Fruit fly (Drosophila melanogaster): ENCODE measurements around the gene CG13937.

The CG13937 gene

DNA sequence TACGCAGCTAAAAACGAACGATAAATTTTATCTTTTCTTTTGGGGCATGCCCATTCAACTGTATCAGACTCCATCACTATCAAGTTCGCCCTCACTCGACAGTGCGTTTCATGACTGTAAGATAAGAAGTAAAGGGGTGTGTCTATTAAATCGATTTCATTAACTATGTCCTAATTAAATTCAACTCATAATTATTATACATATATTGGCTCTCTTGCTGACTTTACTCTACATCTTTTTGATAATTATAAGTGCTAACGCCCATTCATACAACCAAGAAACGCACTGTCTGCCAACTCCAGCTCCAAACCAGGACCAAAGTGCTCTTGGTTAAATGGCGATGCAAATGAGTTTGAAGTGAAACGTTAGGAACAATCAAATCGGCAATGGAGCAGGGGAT, 14.0 kb downstream of the CG13937 start (continued):
- TF ChIP-seq inv (GFP tag; IDR thresholded peaks at IDR 0.05; ENCODE audit: partially characterized antibody) (no peak), CG3726 (GFP tag; IDR thresholded peaks at IDR 0.05) (0 out of 3 replicates have a peak, but pooled peaks have one; percentile 26), danr (GFP tag; IDR thresholded peaks at IDR 0.05) (no peak), dmrt99B (tag; optimal IDR thresholded peaks at IDR 0.05) (peak; percentile 67), sima (GFP tag; optimal IDR thresholded peaks at IDR 0.05) (no peak), Lim3 (GFP tag; IDR thresholded peaks at IDR 0.05) (no peak), sob (GFP tag; IDR thresholded peaks at IDR 0.05) (peak; percentile 74), Doc3 (GFP tag; IDR thresholded peaks at IDR 0.05; ENCODE audit: partially characterized antibody) (no peak), Ravus (GFP tag; IDR thresholded peaks at IDR 0.05) (no peak), CG14050 (GFP tag; IDR thresholded peaks at IDR 0.05) (no peak), CG15601 (tag; optimal IDR thresholded peaks at IDR 0.05) (no peak), repo (GFP tag; optimal IDR thresholded peaks at IDR 0.05) (no peak), CG17186 (GFP tag; optimal IDR thresholded peaks at IDR 0.05) (no peak), Pdp1 (GFP tag; optimal IDR thresholded peaks at IDR 0.05) (no peak), Hsf (GFP tag; optimal IDR thresholded peaks at IDR 0.05) (no peak), CG7372 (GFP tag; IDR thresholded peaks at IDR 0.05) (0 out of 2 replicates have a peak, but pooled peaks have one; percentile 39), CG10565 (GFP tag; optimal IDR thresholded peaks at IDR 0.05) (no peak), Dip2 (GFP tag; IDR thresholded peaks at IDR 0.05) (no peak), CG10462 (GFP tag; optimal IDR thresholded peaks at IDR 0.05) (no peak), CG17802 (tag; optimal IDR thresholded peaks at IDR 0.05) (peak; percentile 8), CG1647 (GFP tag; optimal IDR thresholded peaks at IDR 0.05) (no peak), Hr3 (GFP tag; optimal IDR thresholded peaks at IDR 0.05) (no peak), al (GFP tag; IDR thresholded peaks at IDR 0.05) (peak; percentile 41; the same call in 1 of the 2 replicates), CG4404 (GFP tag; IDR thresholded peaks at IDR 0.05) (no peak), Vsx1 (GFP tag; optimal IDR thresholded peaks at IDR 0.05) (no peak), ro (GFP tag; IDR thresholded peaks at IDR 0.05) (no peak), CG4820 (GFP tag; optimal IDR thresholded peaks at IDR 0.05) (no peak), btn (GFP tag; optimal IDR thresholded peaks at IDR 0.05) (no peak), E2f2 (GFP tag; IDR thresholded peaks at IDR 0.05) (no peak), CG14667 (GFP tag; IDR thresholded peaks at IDR 0.05) (peak; percentile 26; the same call in 1 of the 2 replicates), scrt (GFP tag; optimal IDR thresholded peaks at IDR 0.05) (no peak), Xbp1 (GFP tag; optimal IDR thresholded peaks at IDR 0.05) (no peak), Jarid2 (GFP tag; optimal IDR thresholded peaks at IDR 0.05) (no peak), Eip74EF (GFP tag; optimal IDR thresholded peaks at IDR 0.05) (no peak), org-1 (GFP tag; optimal IDR thresholded peaks at IDR 0.05) (no peak), Gug (GFP tag; IDR thresholded peaks at IDR 0.05) (peak; percentile 53; the same call in 3 of the 4 replicates), CG1792 (GFP tag; optimal IDR thresholded peaks at IDR 0.05) (no peak), Trl (optimal IDR thresholded peaks at IDR 0.05) (no peak), Trl (GFP tag; optimal IDR thresholded peaks at IDR 0.05) (no peak), Sin3A (optimal IDR thresholded peaks at IDR 0.05) (no peak), Camta (GFP tag; optimal IDR thresholded peaks at IDR 0.05) (no peak), CG30431 (GFP tag; optimal IDR thresholded peaks at IDR 0.05) (no peak), CG10267 (tag; optimal IDR thresholded peaks at IDR 0.05) (no peak), unc-4 (GFP tag; IDR thresholded peaks at IDR 0.05; ENCODE audit: partially characterized antibody) (no peak), CG15514 (GFP tag; optimal IDR thresholded peaks at IDR 0.05) (no peak), CG10959 (GFP tag; IDR thresholded peaks at IDR 0.05) (no peak), Hr78 (GFP tag; optimal IDR thresholded peaks at IDR 0.05) (no peak), CG18262 (tag; optimal IDR thresholded peaks at IDR 0.05) (peak; percentile 66), disco-r (GFP tag; optimal IDR thresholded peaks at IDR 0.05) (no peak), CG12769 (tag; optimal IDR thresholded peaks at IDR 0.05) (no peak), pnt (GFP tag; optimal IDR thresholded peaks at IDR 0.05) (no peak), Bgb (GFP tag; IDR thresholded peaks at IDR 0.05; ENCODE audit: partially characterized antibody) (no peak)

Data from whole organism, embryonic.